Worm (Caenorhabditis elegans) whole organism, L3 larva: ENCODE data around the gene F25D1.3.

ENCODE experiments used
- egl-5 ChIP-seq: fragments of 150-350 bp; optimal IDR thresholded peaks from 2 replicates; lab custom pipeline; 2017; ENCODE audit warnings: missing biosample characterization, missing genetic modification reagents, missing genetic modification characterization, inconsistent platforms
- lin-15B ChIP-seq: fragments of 150-350 bp; optimal IDR thresholded peaks from 2 replicates; lab custom pipeline; 2014; ENCODE audit warnings: missing biosample characterization, missing genetic modification characterization
- pha-4 ChIP-seq: fragments of 150-350 bp; optimal IDR thresholded peaks from 2 replicates; lab custom pipeline; 2014; ENCODE audit warnings: missing biosample characterization, missing genetic modification reagents, missing genetic modification characterization
- skn-1 ChIP-seq: fragments of 150-350 bp; optimal IDR thresholded peaks from 2 replicates; lab custom pipeline; 2014; ENCODE audit warnings: missing biosample characterization, missing genetic modification characterization

ce11 chrV:10536808-10537207 is 8.3 kb downstream of the F25D1.3 start:
- TF ChIP-seq lin-15B (tag; lab: Kevin White, UChicago), result peak; percentile 93
- peak; percentile 94 for TF ChIP-seq pha-4 (tag; lab: Kevin White, UChicago)
- TF ChIP-seq egl-5, result peak; percentile 78
- TF ChIP-seq skn-1, result peak; percentile 62
